Fruit fly (Drosophila melanogaster) whole organism, embryonic: ENCODE data around the gene CG11726.

Source experiments
- CG10267 ChIP-seq: fragments of 200-800 bp; sonication (Bioruptor generic); optimal IDR thresholded peaks from 2 replicates; lab custom pipeline; 2018; ENCODE audit warnings: missing biosample characterization, mild to moderate bottlenecking, missing genetic modification characterization, moderate library complexity
- CG10979 ChIP-seq: fragments of 200-800 bp; sonication (Bioruptor generic); optimal IDR thresholded peaks from 2 replicates; lab custom pipeline; 2018; ENCODE audit warnings: missing biosample characterization, mild to moderate bottlenecking, missing genetic modification characterization, moderate library complexity
- CG12391 ChIP-seq: fragments of 200-800 bp; sonication (Bioruptor generic); optimal IDR thresholded peaks from 3 replicates; lab custom pipeline; 2018; ENCODE audit warnings: missing biosample characterization, mild to moderate bottlenecking, missing genetic modification characterization, moderate library complexity
- CG13424 ChIP-seq: fragments of 200-800 bp; sonication (Bioruptor generic); optimal IDR thresholded peaks from 2 replicates; lab custom pipeline; 2019; ENCODE audit warnings: missing biosample characterization, mild to moderate bottlenecking, missing genetic modification characterization, moderate library complexity
- CG15601 ChIP-seq: fragments of 200-800 bp; sonication (Bioruptor generic); optimal IDR thresholded peaks from 3 replicates; lab custom pipeline; 2019; ENCODE audit warnings: missing biosample characterization, mild to moderate bottlenecking, missing genetic modification characterization, moderate library complexity
- CG18011 ChIP-seq: fragments of 200-800 bp; sonication (Bioruptor generic); optimal IDR thresholded peaks from 2 replicates; lab custom pipeline; 2017; ENCODE audit warnings: missing biosample characterization, missing genetic modification characterization, mild to moderate bottlenecking, moderate library complexity, missing genotype
- CG18262 ChIP-seq: fragments of 200-800 bp; optimal IDR thresholded peaks from 3 replicates; lab custom pipeline; 2019; ENCODE audit warnings: missing biosample characterization, mild to moderate bottlenecking, missing genetic modification characterization, moderate library complexity
- CG2199 ChIP-seq: fragments of 200-800 bp; sonication (Bioruptor generic); IDR thresholded peaks from 3 replicates; pipeline ENCODE4 v1.3.6; 2022; ENCODE audit warnings: missing biosample characterization, missing genetic modification characterization
- CG2202 ChIP-seq: fragments of 200-800 bp; sonication (Bioruptor generic); optimal IDR thresholded peaks from 2 replicates; lab custom pipeline; 2018; ENCODE audit warnings: missing biosample characterization, mild to moderate bottlenecking, missing genetic modification characterization
- CG30403 ChIP-seq: fragments of 200-800 bp; sonication (Bioruptor generic); optimal IDR thresholded peaks from 3 replicates; lab custom pipeline; 2016; ENCODE audit warnings: missing biosample characterization, missing genetic modification characterization
- CG6683 ChIP-seq: fragments of 200-800 bp; sonication (Bioruptor generic); optimal IDR thresholded peaks from 2 replicates; lab custom pipeline; 2017; ENCODE audit warnings: missing biosample characterization, mild to moderate bottlenecking, missing genetic modification characterization, missing genetic modification reagents
- CG6689 ChIP-seq: fragments of 200-800 bp; sonication (Bioruptor generic); IDR thresholded peaks from 2 replicates; pipeline ENCODE4 v1.3.6; 2022; ENCODE audit warnings: missing biosample characterization, missing genetic modification characterization
- CG7556 ChIP-seq: fragments of 200-800 bp; sonication (Bioruptor generic); optimal IDR thresholded peaks from 2 replicates; lab custom pipeline; 2017; ENCODE audit warnings: missing biosample characterization, mild to moderate bottlenecking, missing genetic modification characterization
- CHES-1-like ChIP-seq: fragments of 200-800 bp; sonication (Bioruptor generic); optimal IDR thresholded peaks from 2 replicates; lab custom pipeline; 2016; ENCODE audit warnings: missing biosample characterization, missing genetic modification characterization
- CoRest ChIP-seq: fragments of 200-800 bp; sonication (Bioruptor generic); optimal IDR thresholded peaks from 3 replicates; lab custom pipeline; 2018; ENCODE audit warnings: missing biosample characterization, mild to moderate bottlenecking, missing genetic modification characterization, moderate library complexity
- D ChIP-seq, 2 experiments: fragments of 200-800 bp in 1 of 2; fragments of >200 bp in 1 of 2; sonication (Bioruptor generic) in 1 of 2; optimal IDR thresholded peaks; 2 replicates in 1 of 2; 3 replicates in 1 of 2; lab custom pipeline; 2017; ENCODE audit warnings: mild to moderate bottlenecking in 1 of 2, missing biosample characterization in 1 of 2, missing genetic modification characterization in 1 of 2, missing genetic modification reagents in 1 of 2
- Gsc ChIP-seq: fragments of 200-800 bp; sonication (Bioruptor generic); IDR thresholded peaks from 2 replicates; pipeline ENCODE4 v1.3.6; 2022; ENCODE audit warnings: missing biosample characterization, missing genetic modification characterization
- HLH3B ChIP-seq: fragments of 200-800 bp; sonication (Bioruptor generic); IDR thresholded peaks from 2 replicates; pipeline ENCODE4 v1.3.6; 2022; ENCODE audit warnings: missing biosample characterization, missing genetic modification characterization
- Hr51 ChIP-seq, 2 experiments: fragments of 200-800 bp; sonication (Bioruptor generic); optimal IDR thresholded peaks; 2 replicates in 1 of 2; 3 replicates in 1 of 2; lab custom pipeline; 2016 to 2018; ENCODE audit warnings: missing biosample characterization in 2 of 2, missing genetic modification characterization in 2 of 2, mild to moderate bottlenecking in 1 of 2, moderate library complexity in 1 of 2
- Hr78 ChIP-seq, 2 experiments: fragments of 200-800 bp in 1 of 2; fragments of >200 bp in 1 of 2; sonication (Bioruptor generic) in 1 of 2; optimal IDR thresholded peaks; 2 replicates each; lab custom pipeline; 2017 to 2019; ENCODE audit warnings: missing biosample characterization in 2 of 2, missing genetic modification characterization in 2 of 2, mild to moderate bottlenecking in 1 of 2, moderate library complexity in 1 of 2
- Sox102F ChIP-seq: fragments of 200-800 bp; sonication (Bioruptor generic); optimal IDR thresholded peaks from 2 replicates; lab custom pipeline; 2018; ENCODE audit warnings: missing biosample characterization, mild to moderate bottlenecking, missing genetic modification characterization, moderate library complexity
- bsh ChIP-seq, 2 experiments: fragments of 200-800 bp; sonication (Bioruptor generic); optimal IDR thresholded peaks; 2 replicates each; lab custom pipeline; 2017 to 2018; ENCODE audit warnings: mild to moderate bottlenecking in 2 of 2, missing biosample characterization in 2 of 2, missing genetic modification characterization in 2 of 2, moderate library complexity in 1 of 2
- crp ChIP-seq, 2 experiments: fragments of 200-800 bp; sonication (Bioruptor generic); optimal IDR thresholded peaks; 2 replicates in 1 of 2; 3 replicates in 1 of 2; lab custom pipeline; 2017; ENCODE audit warnings: missing biosample characterization in 2 of 2, missing genetic modification characterization in 2 of 2, mild to moderate bottlenecking in 1 of 2, moderate library complexity in 1 of 2
- dmrt11E ChIP-seq: fragments of 200-800 bp; sonication (Bioruptor generic); optimal IDR thresholded peaks from 3 replicates; lab custom pipeline; 2018; ENCODE audit warnings: missing biosample characterization, mild to moderate bottlenecking, missing genetic modification characterization, moderate library complexity
- dmrt99B ChIP-seq: fragments of 200-800 bp; sonication (Bioruptor generic); optimal IDR thresholded peaks from 2 replicates; lab custom pipeline; 2018; ENCODE audit warnings: missing biosample characterization, mild to moderate bottlenecking, missing genetic modification characterization, moderate library complexity
- dysf ChIP-seq: fragments of 200-800 bp; sonication (Bioruptor generic); IDR thresholded peaks from 3 replicates; pipeline ENCODE4 v1.3.6; 2022; ENCODE audit warnings: missing biosample characterization, missing genetic modification characterization
- ewg ChIP-seq: fragments of 200-800 bp; sonication (Bioruptor generic); optimal IDR thresholded peaks from 3 replicates; lab custom pipeline; 2017; ENCODE audit warnings: mild to moderate bottlenecking, missing biosample characterization, missing genetic modification reagents, missing genetic modification characterization
- eyg ChIP-seq: fragments of 200-800 bp; sonication (Bioruptor generic); optimal IDR thresholded peaks from 3 replicates; lab custom pipeline; 2016; ENCODE audit warnings: missing biosample characterization, missing genetic modification characterization
- gcm2 ChIP-seq: fragments of 200-800 bp; sonication (Bioruptor generic); optimal IDR thresholded peaks from 2 replicates; lab custom pipeline; 2016; ENCODE audit warnings: missing biosample characterization, missing genetic modification characterization
- gem ChIP-seq: fragments of 200-800 bp; sonication (Bioruptor generic); optimal IDR thresholded peaks from 2 replicates; lab custom pipeline; 2019; ENCODE audit warnings: missing biosample characterization, mild to moderate bottlenecking, missing genetic modification characterization, moderate library complexity
- grau ChIP-seq: fragments of 200-800 bp; optimal IDR thresholded peaks from 3 replicates; lab custom pipeline; 2019; ENCODE audit warnings: missing biosample characterization, mild to moderate bottlenecking, missing genetic modification characterization, moderate library complexity
- jumu ChIP-seq: fragments of 200-800 bp; sonication (Bioruptor generic); optimal IDR thresholded peaks from 3 replicates; lab custom pipeline; 2016; ENCODE audit warnings: missing biosample characterization, missing genetic modification characterization
- oc ChIP-seq: fragments of 200-800 bp; sonication (Bioruptor generic); optimal IDR thresholded peaks from 2 replicates; lab custom pipeline; 2018; ENCODE audit warnings: missing biosample characterization, mild to moderate bottlenecking, missing genetic modification characterization, moderate library complexity
- phol ChIP-seq: fragments of 200-800 bp; sonication (Bioruptor generic); optimal IDR thresholded peaks from 3 replicates; lab custom pipeline; 2018; ENCODE audit warnings: missing biosample characterization, mild to moderate bottlenecking, missing genetic modification characterization, moderate library complexity
- prd ChIP-seq, 3 experiments: fragments of >200 bp in 2 of 3; fragments of 200-800 bp in 1 of 3; sonication (Bioruptor generic) in 1 of 3; optimal IDR thresholded peaks in 2 of 3; IDR thresholded peaks in 1 of 3; 2 replicates in 2 of 3; 3 replicates in 1 of 3; pipeline versions ENCODE4 v1.3.6 to Lab custom; 2017 to 2022; ENCODE audit warnings: missing biosample characterization in 1 of 3, missing genetic modification characterization in 1 of 3
- pros ChIP-seq: fragments of 200-800 bp; sonication (Bioruptor generic); optimal IDR thresholded peaks from 3 replicates; lab custom pipeline; 2019; ENCODE audit warnings: missing biosample characterization, mild to moderate bottlenecking, missing genetic modification characterization, moderate library complexity
- run ChIP-seq: fragments of 200-800 bp; sonication (Bioruptor generic); optimal IDR thresholded peaks from 3 replicates; lab custom pipeline; 2018; ENCODE audit warnings: missing biosample characterization, mild to moderate bottlenecking, missing genetic modification characterization
- sc ChIP-seq, 3 experiments: fragments of >200 bp in 2 of 3; fragments of 200-800 bp in 1 of 3; sonication (Bioruptor generic) in 1 of 3; optimal IDR thresholded peaks; 2 replicates in 2 of 3; 3 replicates in 1 of 3; lab custom pipeline; 2017; ENCODE audit warnings: mild to moderate bottlenecking in 1 of 3, missing biosample characterization in 1 of 3, missing genetic modification characterization in 1 of 3, missing genetic modification reagents in 1 of 3
- sens ChIP-seq: fragments of 200-800 bp; sonication (Bioruptor generic); peaks from one replicate; lab custom pipeline; 2016; ENCODE audit warnings: missing biosample characterization, missing genetic modification characterization
- sim ChIP-seq: fragments of 200-800 bp; sonication (Bioruptor generic); IDR thresholded peaks from 2 replicates; pipeline ENCODE4 v1.3.6; 2022; ENCODE audit warnings: missing biosample characterization, missing genetic modification characterization
- yki ChIP-seq: fragments of >200 bp; optimal IDR thresholded peaks from 3 replicates; lab custom pipeline; 2018

CG11726 gene

DNA sequence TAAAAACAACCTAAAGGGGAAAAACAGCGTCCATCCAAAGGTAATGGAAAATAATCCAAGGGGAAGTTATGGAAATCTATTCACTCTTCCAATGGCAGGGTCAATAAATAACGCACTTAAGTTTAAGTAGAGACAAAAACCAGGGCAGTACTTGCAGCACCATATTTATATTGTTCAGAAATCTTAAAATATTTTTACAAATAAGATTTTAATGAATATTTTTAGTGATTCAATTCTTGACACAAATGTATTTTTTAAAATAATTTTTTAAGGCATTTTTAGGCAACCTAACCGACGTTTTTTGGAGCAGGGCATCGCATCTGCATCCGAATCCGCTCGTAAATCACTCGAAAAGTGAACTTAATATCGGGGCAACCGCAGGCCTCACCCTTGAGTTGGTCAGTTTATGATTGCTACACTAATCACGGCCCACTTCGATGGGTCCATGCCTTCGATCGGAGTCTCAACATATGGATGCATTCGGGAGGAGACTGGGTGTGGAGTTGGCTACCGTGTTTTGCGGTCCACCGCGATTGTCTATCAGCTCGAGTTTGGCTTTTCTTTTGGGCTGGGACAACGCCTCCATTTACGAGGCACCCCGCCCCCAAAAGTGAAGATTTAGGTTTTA is 12.8 kb downstream of the CG11726 start (continued):
- TF ChIP-seq Hr51 (GFP tag; optimal IDR thresholded peaks at IDR 0.05; lab: Kevin White, UChicago) (peak in 1 of 2 experiments; percentile 45), sim (GFP tag; lab: Robert Waterston, UW) (0 out of 2 replicates have a peak, but pooled peaks have one; percentile 29), dmrt99B (tag; lab: Kevin White, UChicago) (peak; percentile 36), CG7556 (GFP tag; lab: Kevin White, UChicago) (peak; percentile 28), Hr78 (GFP tag; optimal IDR thresholded peaks at IDR 0.05; lab: Kevin White, UChicago) (peak in 1 of 2 experiments; percentile 7), bsh (GFP tag; optimal IDR thresholded peaks at IDR 0.05; lab: Kevin White, UChicago) (peak in 1 of 2 experiments; percentile 39), HLH3B (GFP tag; lab: Robert Waterston, UW) (0 out of 2 replicates have a peak, but pooled peaks have one; percentile 17), CG10979 (tag; lab: Kevin White, UChicago) (peak; percentile 16), run (tag; lab: Kevin White, UChicago) (peak; percentile 65), jumu (no peak), eyg (no peak), CG18262 (tag; lab: Kevin White, UChicago) (peak; percentile 50), CG2199 (peak; percentile 7; the same call in 1 of the 3 replicates), CG6683 (GFP tag; lab: Kevin White, UChicago) (no peak), dmrt11E (tag; lab: Kevin White, UChicago) (peak; percentile 11), Gsc (GFP tag; lab: Robert Waterston, UW) (no peak), oc (tag; lab: Kevin White, UChicago) (peak; percentile 77), prd (optimal IDR thresholded peaks at IDR 0.05; lab: Kevin White, UChicago) (no peak), prd (GFP tag; IDR thresholded peaks at IDR 0.05; lab: Robert Waterston, UW) (peak; percentile 16; the same call in 1 of the 3 replicates), crp (GFP tag; optimal IDR thresholded peaks at IDR 0.05; lab: Kevin White, UChicago) (no peak), CG15601 (tag; lab: Kevin White, UChicago) (peak; percentile 17), CG12391 (peak; percentile 31), CG13424 (tag; lab: Kevin White, UChicago) (peak; percentile 21), gcm2 (GFP tag; lab: Kevin White, UChicago) (no peak), CG2202 (tag; lab: Kevin White, UChicago) (peak; percentile 8), sc (optimal IDR thresholded peaks at IDR 0.05; lab: Kevin White, UChicago) (no peak), sc (GFP tag; optimal IDR thresholded peaks at IDR 0.05; lab: Kevin White, UChicago) (peak; percentile 17), CG10267 (peak; percentile 1), dysf (GFP tag; lab: Robert Waterston, UW) (peak; percentile 45; the same call in 2 of the 3 replicates), CG30403 (GFP tag; lab: Kevin White, UChicago) (peak; percentile 45), gem (tag; lab: Kevin White, UChicago) (peak; percentile 55), CG18011 (GFP tag; lab: Kevin White, UChicago) (no peak), phol (peak; percentile 24), CoRest (tag; lab: Kevin White, UChicago) (peak; percentile 18), ewg (GFP tag; lab: Kevin White, UChicago) (peak; percentile 18), Sox102F (peak; percentile 65), yki (lab: Kevin White, UChicago) (no peak), D (optimal IDR thresholded peaks at IDR 0.05; lab: Kevin White, UChicago) (no peak), D (GFP tag; optimal IDR thresholded peaks at IDR 0.05; lab: Kevin White, UChicago) (peak; percentile 30), sens (GFP tag; lab: Kevin White, UChicago) (peak; percentile 77), CG6689 (GFP tag; lab: Robert Waterston, UW) (peak; percentile 11; the same call in 1 of the 2 replicates), CHES-1-like (GFP tag; lab: Kevin White, UChicago) (no peak), grau (peak; percentile 78), pros (GFP tag; lab: Kevin White, UChicago) (peak; percentile 85)
- TF ChIP-seq, all 482 proteins: peak for 57
